Worm (Caenorhabditis elegans) whole organism, mixed stage, embryonic: ENCODE data around the gene ham-1.

ENCODE experiments used
- M03D4.4 ChIP-seq: sonication (generic microtip); optimal IDR thresholded peaks from 2 replicates; lab custom pipeline; 2017; ENCODE audit warnings: mild to moderate bottlenecking, missing genetic modification characterization, missing compliant biosample characterization
- bed-3 ChIP-seq: fragments of 200-800 bp; sonication (Bioruptor generic); optimal IDR thresholded peaks from 3 replicates; lab custom pipeline; 2018; ENCODE audit warnings: mild to moderate bottlenecking, missing genetic modification characterization, moderate library complexity, missing compliant biosample characterization
- ceh-39 ChIP-seq: fragments of 150-350 bp; optimal IDR thresholded peaks from 2 replicates; lab custom pipeline; 2014; ENCODE audit warnings: missing biosample characterization, missing genetic modification characterization
- ceh-43 ChIP-seq: fragments of 200-800 bp; sonication (Bioruptor generic); optimal IDR thresholded peaks from 2 replicates; lab custom pipeline; 2018; ENCODE audit warnings: mild to moderate bottlenecking, missing genetic modification characterization, moderate library complexity, missing compliant biosample characterization
- ceh-83 ChIP-seq: fragments of 200-800 bp; sonication (Bioruptor generic); optimal IDR thresholded peaks from 2 replicates; lab custom pipeline; 2018; ENCODE audit warnings: mild to moderate bottlenecking, missing genetic modification characterization, missing compliant biosample characterization
- cnd-1 ChIP-seq: fragments of 200-800 bp; sonication (Bioruptor generic); optimal IDR thresholded peaks from 2 replicates; lab custom pipeline; 2018; ENCODE audit warnings: mild to moderate bottlenecking, missing genetic modification characterization, missing compliant biosample characterization
- drap-1 ChIP-seq: fragments of 200-800 bp; sonication (Bioruptor generic); optimal IDR thresholded peaks from 3 replicates; lab custom pipeline; 2018; ENCODE audit warnings: mild to moderate bottlenecking, missing genetic modification characterization, missing compliant biosample characterization
- elt-1 ChIP-seq: sonication (generic microtip); optimal IDR thresholded peaks from 2 replicates; lab custom pipeline; 2017; ENCODE audit warnings: missing genetic modification characterization, mild to moderate bottlenecking, missing compliant biosample characterization, antibody characterized with exemption, moderate library complexity, borderline replicate concordance; ENCODE audit not compliant: insufficient read depth
- elt-3 ChIP-seq: fragments of 150-350 bp; optimal IDR thresholded peaks from 2 replicates; lab custom pipeline; 2014; ENCODE audit warnings: missing biosample characterization, missing genetic modification characterization
- flh-1 ChIP-seq: fragments of 200-800 bp; sonication (Bioruptor generic); optimal IDR thresholded peaks from 2 replicates; lab custom pipeline; 2018; ENCODE audit warnings: mild to moderate bottlenecking, missing genetic modification characterization, moderate library complexity, missing compliant biosample characterization
- ham-2 ChIP-seq: fragments of 200-800 bp; sonication (Bioruptor generic); optimal IDR thresholded peaks from 2 replicates; lab custom pipeline; 2018; ENCODE audit warnings: mild to moderate bottlenecking, missing genetic modification characterization, missing compliant biosample characterization
- hlh-1 ChIP-seq: fragments of 150-350 bp; optimal IDR thresholded peaks from 2 replicates; lab custom pipeline; 2014; ENCODE audit warnings: missing biosample characterization, missing genetic modification reagents, missing genetic modification characterization
- lin-13 ChIP-seq: fragments of 150-350 bp; optimal IDR thresholded peaks from 2 replicates; lab custom pipeline; 2014; ENCODE audit warnings: missing biosample characterization, missing genetic modification characterization
- lin-32 ChIP-seq: fragments of 200-800 bp; sonication (Bioruptor generic); optimal IDR thresholded peaks from 2 replicates; lab custom pipeline; 2018; ENCODE audit warnings: mild to moderate bottlenecking, missing genetic modification characterization, missing compliant biosample characterization
- lsy-2 ChIP-seq: fragments of 150-350 bp; optimal IDR thresholded peaks from 2 replicates; lab custom pipeline; 2014; ENCODE audit warnings: missing biosample characterization, missing genetic modification characterization
- mep-1 ChIP-seq: fragments of 150-350 bp; optimal IDR thresholded peaks from 2 replicates; lab custom pipeline; 2017; ENCODE audit warnings: missing biosample characterization, missing genetic modification reagents, missing genetic modification characterization, inconsistent platforms
- mls-2 ChIP-seq: sonication (generic microtip); optimal IDR thresholded peaks from 2 replicates; lab custom pipeline; 2016; ENCODE audit warnings: mild to moderate bottlenecking, missing genetic modification characterization, moderate library complexity, missing compliant biosample characterization
- nhr-12 ChIP-seq: fragments of 150-350 bp; optimal IDR thresholded peaks from 2 replicates; lab custom pipeline; 2014; ENCODE audit warnings: missing biosample characterization, missing genetic modification characterization
- nhr-2 ChIP-seq: fragments of 150-350 bp; optimal IDR thresholded peaks from 2 replicates; lab custom pipeline; 2014; ENCODE audit warnings: missing biosample characterization, missing genetic modification characterization
- nhr-28 ChIP-seq: fragments of 150-350 bp; optimal IDR thresholded peaks from 2 replicates; lab custom pipeline; 2014; ENCODE audit warnings: missing biosample characterization, missing genetic modification characterization
- nhr-76 ChIP-seq: sonication (generic microtip); optimal IDR thresholded peaks from 2 replicates; lab custom pipeline; 2017; ENCODE audit warnings: missing biosample characterization, missing genetic modification characterization
- pha-4 ChIP-seq: fragments of 150-350 bp; optimal IDR thresholded peaks from 2 replicates; lab custom pipeline; 2018; ENCODE audit warnings: missing biosample characterization, missing genetic modification reagents, missing genetic modification characterization
- sem-2 ChIP-seq: fragments of 200-800 bp; sonication (Bioruptor generic); optimal IDR thresholded peaks from 2 replicates; lab custom pipeline; 2018; ENCODE audit warnings: mild to moderate bottlenecking, missing genetic modification characterization, missing compliant biosample characterization
- snpc-4 ChIP-seq: fragments of 150-350 bp; optimal IDR thresholded peaks from 2 replicates; lab custom pipeline; 2014; ENCODE audit warnings: missing biosample characterization, missing genetic modification characterization
- sptf-1 ChIP-seq: sonication (generic microtip); optimal IDR thresholded peaks from 2 replicates; lab custom pipeline; 2017; ENCODE audit warnings: mild to moderate bottlenecking, missing genetic modification characterization, moderate library complexity, missing compliant biosample characterization
- tbx-8 ChIP-seq: fragments of 200-800 bp; sonication (Bioruptor generic); optimal IDR thresholded peaks from 2 replicates; lab custom pipeline; 2018; ENCODE audit warnings: mild to moderate bottlenecking, missing genetic modification characterization, moderate library complexity, missing compliant biosample characterization
- unc-120 ChIP-seq: sonication (generic microtip); optimal IDR thresholded peaks from 2 replicates; lab custom pipeline; 2017; ENCODE audit warnings: missing genetic modification characterization, missing compliant biosample characterization; ENCODE audit not compliant: poor library complexity, severe bottlenecking
- unc-39 ChIP-seq: fragments of 150-350 bp; optimal IDR thresholded peaks from 2 replicates; lab custom pipeline; 2014; ENCODE audit warnings: missing biosample characterization, missing genetic modification characterization
- unc-62 ChIP-seq: fragments of 150-350 bp; optimal IDR thresholded peaks from 2 replicates; lab custom pipeline; 2014; ENCODE audit warnings: missing biosample characterization, missing genetic modification reagents, missing genetic modification characterization
- zip-8 ChIP-seq: fragments of 150-350 bp; optimal IDR thresholded peaks from 2 replicates; lab custom pipeline; 2014; ENCODE audit warnings: missing biosample characterization, missing genetic modification characterization
- ztf-11 ChIP-seq: fragments of 150-350 bp; optimal IDR thresholded peaks from 2 replicates; lab custom pipeline; 2014; ENCODE audit warnings: missing biosample characterization, missing genetic modification characterization

The ham-1 gene

ce11 chrIV:12520150-12520549, 21.8 kb upstream of the ham-1 start, which contains the start of gene tsp-4:
tsp-4 (minus strand) TSS chrIV:12520250.
- TF ChIP-seq lsy-2 (tag; lab: Kevin White, UChicago), result no peak
- no peak for TF ChIP-seq ceh-39 (tag; lab: Kevin White, UChicago)
- TF ChIP-seq nhr-28, result no peak
- no peak for TF ChIP-seq mep-1 (tag; lab: Kevin White, UChicago)
- no peak for TF ChIP-seq lin-32 (GFP tag; lab: Kevin White, UChicago)
- no peak for TF ChIP-seq elt-3 (tag; lab: Kevin White, UChicago)
- no peak for TF ChIP-seq hlh-1
- no peak for TF ChIP-seq bed-3 (GFP tag; lab: Kevin White, UChicago)
- no peak for TF ChIP-seq lin-13 (tag; lab: Kevin White, UChicago)
- TF ChIP-seq unc-62, result no peak
- no peak for TF ChIP-seq nhr-12 (tag; lab: Kevin White, UChicago)

DNA sequence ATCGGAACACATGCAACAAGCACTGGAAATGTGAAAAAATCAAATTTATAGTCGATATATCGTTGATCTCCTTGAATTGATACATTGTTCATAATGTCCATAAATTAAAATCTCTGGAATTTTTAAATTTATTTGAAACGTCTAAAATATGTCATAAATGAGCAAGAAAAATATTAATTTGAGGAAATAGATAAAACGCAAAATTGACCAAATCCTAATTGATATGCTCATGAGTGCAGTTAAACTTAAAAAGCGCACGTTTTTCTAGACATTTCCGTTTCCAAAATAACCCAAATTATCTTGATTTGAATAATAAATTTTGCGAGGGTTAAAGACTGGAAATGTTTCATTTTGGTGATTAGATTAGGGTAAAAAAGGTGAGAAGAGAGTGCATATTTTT, 19.5 kb upstream of the ham-1 start, which contains the start of gene sru-13:
TSS of gene sru-13 (minus strand) at position 101 of the 400 bp plus-strand sequence.
- TF ChIP-seq flh-1 (GFP tag; lab: Kevin White, UChicago), result no peak

DNA sequence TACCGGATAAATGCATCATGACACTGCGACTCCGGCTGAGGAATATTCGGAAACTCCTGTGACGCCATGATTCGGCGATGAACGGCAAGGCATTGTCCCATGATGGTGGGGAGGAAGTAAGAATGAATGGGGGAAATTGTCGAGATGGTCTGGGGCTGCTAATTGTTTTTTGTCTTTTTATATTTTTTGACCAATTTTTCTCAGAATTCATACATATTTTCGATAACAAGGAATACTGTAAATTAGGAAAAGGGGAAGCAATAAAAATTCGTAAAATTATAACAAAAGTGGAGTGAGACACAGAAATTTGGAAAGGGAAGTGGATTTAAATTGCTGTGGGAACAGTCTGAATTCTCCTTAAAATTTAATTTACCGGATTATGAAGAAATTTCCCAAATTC, 16.6 kb upstream of the ham-1 start, which contains the start of gene eak-4:
TSS of gene eak-4 (minus strand) at position 101 of the 400 bp plus-strand sequence.
- TF ChIP-seq mls-2 (tag; lab: Kevin White, UChicago) (no peak), nhr-28 (no peak), elt-3 (tag; lab: Kevin White, UChicago) (no peak), tbx-8 (GFP tag; lab: Kevin White, UChicago) (no peak), cnd-1 (no peak), nhr-2 (tag; lab: Kevin White, UChicago) (no peak), pha-4 (no peak), sem-2 (GFP tag; lab: Kevin White, UChicago) (no peak), lsy-2 (tag; lab: Kevin White, UChicago) (no peak), snpc-4 (tag; lab: Kevin White, UChicago) (no peak), ceh-83 (GFP tag; lab: Kevin White, UChicago) (no peak), sptf-1 (no peak), unc-62 (no peak), ztf-11 (no peak), elt-1 (tag; lab: Kevin White, UChicago) (no peak), unc-120 (tag; lab: Kevin White, UChicago) (no peak)
- TF ChIP-seq, all 35 proteins: peak for 0

- no peak for TF ChIP-seq ceh-43 (GFP tag; lab: Kevin White, UChicago)
- TF ChIP-seq nhr-28, result no peak
- no peak for TF ChIP-seq mep-1 (tag; lab: Kevin White, UChicago)
- TF ChIP-seq pha-4, result no peak
- TF ChIP-seq elt-1 (tag; lab: Kevin White, UChicago), result no peak
- TF ChIP-seq sptf-1, result no peak
- TF ChIP-seq ceh-83 (GFP tag; lab: Kevin White, UChicago), result no peak
- no peak for TF ChIP-seq ham-2 (GFP tag; lab: Kevin White, UChicago)
- no peak for TF ChIP-seq elt-3 (tag; lab: Kevin White, UChicago)
- TF ChIP-seq hlh-1, result no peak
Observed at ce11 chrIV:12527217-12527616, 14.8 kb upstream of the ham-1 start, which contains the start of gene F53B2.8. F53B2.8 (minus strand) TSS chrIV:12527396.

DNA sequence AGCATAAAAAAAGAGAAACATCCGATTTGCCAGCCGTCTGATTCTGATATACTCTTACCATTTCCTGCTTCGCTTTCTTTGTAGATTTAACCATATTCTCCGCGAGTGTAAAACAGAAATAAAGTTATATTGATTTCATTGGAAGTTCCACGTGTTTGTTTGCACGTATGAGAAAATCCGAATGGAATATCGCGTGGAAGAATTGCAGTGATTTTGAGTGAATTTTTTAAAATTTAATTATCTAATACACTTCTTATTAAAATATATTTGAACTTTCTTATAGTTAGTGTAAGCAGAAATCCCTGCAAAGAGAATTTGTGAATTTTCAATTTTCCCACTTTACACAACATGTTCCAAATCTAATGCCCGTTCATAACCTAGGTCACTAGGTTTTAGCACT, 10.9 kb upstream of the ham-1 start, which contains the start of gene F53B2.5:
TSS of gene F53B2.5 (minus strand) at position 101 of the 400 bp plus-strand sequence.
- no peak for TF ChIP-seq M03D4.4 (tag; lab: Kevin White, UChicago)
- TF ChIP-seq sem-2 (GFP tag; lab: Kevin White, UChicago), result no peak
- TF ChIP-seq unc-120 (tag; lab: Kevin White, UChicago), result no peak
- no peak for TF ChIP-seq unc-39
- TF ChIP-seq lsy-2 (tag; lab: Kevin White, UChicago), result no peak
- TF ChIP-seq ceh-43 (GFP tag; lab: Kevin White, UChicago), result no peak
- TF ChIP-seq unc-62, result no peak
- TF ChIP-seq bed-3 (GFP tag; lab: Kevin White, UChicago), result no peak
- no peak for TF ChIP-seq ceh-39 (tag; lab: Kevin White, UChicago)
- no peak for TF ChIP-seq tbx-8 (GFP tag; lab: Kevin White, UChicago)
- TF ChIP-seq elt-3 (tag; lab: Kevin White, UChicago), result no peak
- no peak for TF ChIP-seq zip-8 (tag; lab: Kevin White, UChicago)
- no peak for TF ChIP-seq lin-13 (tag; lab: Kevin White, UChicago)
- TF ChIP-seq ham-2 (GFP tag; lab: Kevin White, UChicago), result no peak
- no peak for TF ChIP-seq drap-1 (GFP tag; lab: Kevin White, UChicago)
- no peak for TF ChIP-seq nhr-2 (tag; lab: Kevin White, UChicago)
- no peak for TF ChIP-seq mls-2 (tag; lab: Kevin White, UChicago)
- no peak for TF ChIP-seq lin-32 (GFP tag; lab: Kevin White, UChicago)
- TF ChIP-seq nhr-76 (tag; lab: Kevin White, UChicago), result no peak
